Fruit fly (Drosophila melanogaster) whole organism: ENCODE data around the gene ctrip.

Experiments
- Dll ChIP-seq: fragments of >200 bp; optimal IDR thresholded peaks from 2 replicates; lab custom pipeline; 2017
- pan ChIP-seq: fragments of >200 bp; optimal IDR thresholded peaks from 2 replicates; lab custom pipeline; 2017
- psq ChIP-seq: fragments of >200 bp; optimal IDR thresholded peaks from 2 replicates; lab custom pipeline; 2017
- usp ChIP-seq: fragments of >200 bp; optimal IDR thresholded peaks from 2 replicates; lab custom pipeline; 2017; ENCODE audit warnings: missing biosample characterization, missing genetic modification characterization, mixed read lengths

DNA sequence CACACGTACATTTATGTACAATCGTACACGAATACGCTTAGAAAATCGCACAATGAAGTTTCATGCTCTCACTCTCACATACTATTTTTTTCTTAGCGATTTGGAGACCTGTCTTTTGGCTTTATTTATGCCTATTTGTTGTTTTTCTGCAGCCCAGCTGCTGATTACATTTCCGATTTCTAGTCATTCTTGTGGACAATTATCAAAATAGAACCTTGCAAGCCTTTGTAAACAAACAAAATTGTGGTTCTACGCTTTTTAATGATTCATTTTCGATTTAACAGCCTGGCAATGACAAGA is 72.8 kb downstream of the ctrip start:
- TF ChIP-seq pan (lab: Kevin White, UChicago) (no peak), Dll (lab: Kevin White, UChicago) (no peak), usp (GFP tag; lab: Kevin White, UChicago) (no peak), psq (no peak)
